Worm (Caenorhabditis elegans) whole organism, L3 larva: ENCODE data around the gene Y54F10BM.22.

Experiments used
- ama-1 ChIP-seq: fragments of 150-350 bp; optimal IDR thresholded peaks from 2 replicates; lab custom pipeline; 2018
- ceh-16 ChIP-seq: sonication (generic microtip); optimal IDR thresholded peaks from 2 replicates; lab custom pipeline; 2017; ENCODE audit warnings: missing biosample characterization, missing genetic modification characterization
- elt-1 ChIP-seq: fragments of 150-350 bp; optimal IDR thresholded peaks from 2 replicates; lab custom pipeline; 2014; ENCODE audit warnings: missing biosample characterization, missing genetic modification characterization
- elt-2 ChIP-seq: sonication (generic microtip); optimal IDR thresholded peaks from 2 replicates; lab custom pipeline; 2016; ENCODE audit warnings: missing genetic modification reagents, mild to moderate bottlenecking, missing genetic modification characterization, missing compliant biosample characterization
- fkh-10 ChIP-seq: sonication (generic microtip); optimal IDR thresholded peaks from 2 replicates; lab custom pipeline; 2017; ENCODE audit warnings: missing biosample characterization, missing genetic modification reagents, missing genetic modification characterization
- jun-1 ChIP-seq: fragments of 150-350 bp; optimal IDR thresholded peaks from 2 replicates; lab custom pipeline; 2014; ENCODE audit warnings: missing biosample characterization, missing genetic modification reagents, missing genetic modification characterization
- nhr-12 ChIP-seq: fragments of 150-350 bp; optimal IDR thresholded peaks from 2 replicates; lab custom pipeline; 2014; ENCODE audit warnings: missing biosample characterization, missing genetic modification characterization
- nhr-23 ChIP-seq: fragments of 150-350 bp; optimal IDR thresholded peaks from 2 replicates; lab custom pipeline; 2014; ENCODE audit warnings: missing biosample characterization, missing genetic modification reagents, missing genetic modification characterization
- nhr-76 ChIP-seq: fragments of 150-350 bp; sonication (generic microtip); optimal IDR thresholded peaks from 5 replicates; lab custom pipeline; 2014; ENCODE audit warnings: missing biosample characterization, missing genetic modification characterization
- sea-2 ChIP-seq: fragments of 150-350 bp; sonication (generic microtip); optimal IDR thresholded peaks from 4 replicates; lab custom pipeline; 2014; ENCODE audit warnings: missing biosample characterization, missing genetic modification reagents, missing genetic modification characterization
- snpc-4 ChIP-seq: fragments of 150-350 bp; optimal IDR thresholded peaks from 2 replicates; lab custom pipeline; 2014; ENCODE audit warnings: missing biosample characterization, missing genetic modification characterization
- unc-62 ChIP-seq: fragments of 150-350 bp; sonication (generic microtip); optimal IDR thresholded peaks from 4 replicates; lab custom pipeline; 2014; ENCODE audit warnings: missing biosample characterization, missing genetic modification reagents, missing genetic modification characterization
- zag-1 ChIP-seq: fragments of 150-350 bp; optimal IDR thresholded peaks from 2 replicates; lab custom pipeline; 2014; ENCODE audit warnings: missing biosample characterization, missing genetic modification characterization

DNA sequence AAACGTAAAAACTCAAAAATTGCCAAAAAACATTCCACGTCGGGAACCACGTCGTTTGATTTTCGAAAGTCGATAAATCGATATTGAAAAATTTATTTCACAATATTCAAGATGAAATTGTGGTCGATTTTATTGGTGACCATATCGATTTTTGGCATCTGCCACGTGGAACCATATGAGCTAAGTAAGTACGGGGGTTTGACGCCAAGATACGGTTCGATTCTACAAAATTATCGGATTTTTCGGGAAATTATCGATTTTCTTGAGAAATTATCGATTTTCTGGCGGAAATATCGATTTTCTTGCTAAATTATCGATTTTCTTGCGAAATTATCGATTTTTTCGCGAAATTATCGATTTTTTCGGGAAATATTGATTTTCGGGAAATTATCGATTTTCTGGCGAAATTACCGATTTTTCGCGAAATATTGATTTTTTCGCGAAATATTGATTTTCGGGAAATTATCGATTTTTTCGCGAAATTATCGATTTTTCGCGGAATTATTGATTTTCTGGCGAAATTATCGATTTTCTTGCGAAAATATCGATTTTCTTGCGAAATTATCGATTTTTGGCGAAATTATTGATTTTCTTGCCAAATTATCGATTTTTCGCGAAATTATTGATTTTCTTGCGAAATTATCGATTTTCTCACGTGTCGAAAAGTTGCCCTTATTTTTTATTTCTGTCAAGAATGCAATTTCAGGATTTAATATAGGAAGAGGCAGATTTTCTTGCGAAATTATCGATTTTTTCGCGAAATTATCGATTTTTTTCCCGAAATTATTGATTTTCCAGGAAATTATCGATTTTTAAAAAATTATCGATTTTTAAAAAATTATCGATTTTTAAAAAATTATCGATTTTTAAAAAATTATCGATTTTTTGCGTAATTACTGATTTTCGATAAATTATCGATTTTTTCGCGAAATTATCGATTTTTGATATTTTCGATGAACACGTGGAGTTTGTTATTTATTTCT is 1.6 kb downstream of the Y54F10BM.22 start, which contains the start of gene Y54F10BM.3:
- no peak for TF ChIP-seq nhr-76 (tag; lab: Kevin White, UChicago)
- TF ChIP-seq snpc-4 = no peak
- no peak for TF ChIP-seq zag-1 (tag; lab: Kevin White, UChicago)
- TF ChIP-seq fkh-10 (GFP tag; lab: Kevin White, UChicago) = no peak
- no peak for TF ChIP-seq nhr-12 (tag; lab: Kevin White, UChicago)
- TF ChIP-seq elt-2 (tag; lab: Kevin White, UChicago) = no peak
- no peak for TF ChIP-seq jun-1
- TF ChIP-seq unc-62 (GFP tag; lab: Kevin White, UChicago) = no peak
- no peak for TF ChIP-seq elt-1 (tag; lab: Kevin White, UChicago)
- no peak for TF ChIP-seq ama-1 (lab: Kevin White, UChicago)
- TF ChIP-seq nhr-23 = no peak
- no peak for TF ChIP-seq ceh-16 (tag; lab: Kevin White, UChicago)
- no peak for TF ChIP-seq sea-2 (GFP tag; lab: Kevin White, UChicago)
